Worm (Caenorhabditis elegans): Measurements from ENCODE around the gene cest-24.

DNA sequence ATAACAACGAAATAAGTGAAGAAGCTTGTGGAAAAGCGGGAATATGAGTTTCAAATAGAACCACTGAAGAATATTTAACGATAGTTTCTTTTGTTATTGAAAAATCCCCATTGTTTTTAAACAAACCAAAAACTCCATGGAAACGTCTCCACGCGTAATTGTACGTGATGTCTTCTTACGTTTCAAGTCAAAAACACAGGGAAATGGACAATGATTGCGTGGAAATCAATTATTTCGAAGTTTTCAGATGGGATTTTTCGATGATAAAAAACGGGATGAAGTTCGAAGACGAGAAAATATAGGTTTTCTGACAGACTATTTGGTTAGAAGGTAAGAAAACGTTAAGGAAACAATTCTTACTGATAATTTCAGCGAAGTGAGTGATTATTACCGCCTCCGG is 35.6 kb upstream of the cest-24 start, which contains the start of the genes K12B6.4 and spe-49:
- TF ChIP-seq efl-1 (optimal IDR thresholded peaks at IDR 0.05) (no peak), efl-1 (GFP tag; optimal IDR thresholded peaks at IDR 0.05 in 1 of 2) (no peak), ama-1 (optimal IDR thresholded peaks at IDR 0.05) (no peak), rnt-1 (tag; optimal IDR thresholded peaks at IDR 0.05) (no peak), aha-1 (tag; optimal IDR thresholded peaks at IDR 0.05) (no peak), nhr-77 (tag; optimal IDR thresholded peaks at IDR 0.05) (no peak), sup-37 (GFP tag; optimal IDR thresholded peaks at IDR 0.05) (no peak), elt-3 (tag; optimal IDR thresholded peaks at IDR 0.05) (no peak), ztf-4 (tag; optimal IDR thresholded peaks at IDR 0.05) (no peak)

Data from whole organism, L1 larva.